Worm (Caenorhabditis elegans) whole organism, midembryonic: ENCODE measurements around the gene npr-37.

Source experiments
- T22C8.4 ChIP-seq: fragments of 200-800 bp; sonication (Bioruptor generic); IDR thresholded peaks from 2 replicates; pipeline ENCODE4 v1.3.6; 2022; ENCODE audit warnings: missing genetic modification characterization, missing compliant biosample characterization
- cog-1 ChIP-seq: sonication (generic microtip); optimal IDR thresholded peaks from 2 replicates; lab custom pipeline; 2016; ENCODE audit warnings: missing genetic modification characterization, missing compliant biosample characterization
- flt-1 ChIP-seq: fragments of 200-800 bp; sonication (Bioruptor generic); IDR thresholded peaks from 2 replicates; pipeline ENCODE4 v1.3.6; 2022; ENCODE audit warnings: missing genetic modification characterization, missing compliant biosample characterization
- klf-2 ChIP-seq: fragments of 200-800 bp; sonication (Bioruptor generic); conservative IDR thresholded peaks from 2 replicates; pipeline ENCODE4 v1.3.6; 2022; ENCODE audit warnings: missing genetic modification reagents, missing genetic modification characterization, missing compliant biosample characterization
- med-1 ChIP-seq: sonication (generic microtip); optimal IDR thresholded peaks from 2 replicates; lab custom pipeline; 2017; ENCODE audit warnings: missing genetic modification characterization, mild to moderate bottlenecking, missing compliant biosample characterization, antibody characterized with exemption, missing genetic modification reagents; ENCODE audit not compliant: insufficient read depth
- ref-1 ChIP-seq: fragments of 200-800 bp; sonication (Bioruptor generic); conservative IDR thresholded peaks from 2 replicates; pipeline ENCODE4 v1.3.6; 2022; ENCODE audit warnings: missing genetic modification reagents, missing genetic modification characterization, missing compliant biosample characterization
- tab-1 ChIP-seq: fragments of 200-800 bp; sonication (Bioruptor generic); IDR thresholded peaks from 2 replicates; pipeline ENCODE4 v1.3.6; 2022; ENCODE audit warnings: missing genetic modification characterization, missing compliant biosample characterization
- ztf-23 ChIP-seq: fragments of 200-800 bp; sonication (Bioruptor generic); IDR thresholded peaks from 2 replicates; pipeline ENCODE4 v1.3.6; 2022; ENCODE audit warnings: missing genetic modification reagents, missing genetic modification characterization, missing compliant biosample characterization
- ztf-29 ChIP-seq: fragments of 200-800 bp; sonication (Bioruptor generic); IDR thresholded peaks from 2 replicates; pipeline ENCODE4 v1.3.6; 2022; ENCODE audit warnings: missing genetic modification reagents, missing genetic modification characterization, missing compliant biosample characterization

Gene npr-37

DNA sequence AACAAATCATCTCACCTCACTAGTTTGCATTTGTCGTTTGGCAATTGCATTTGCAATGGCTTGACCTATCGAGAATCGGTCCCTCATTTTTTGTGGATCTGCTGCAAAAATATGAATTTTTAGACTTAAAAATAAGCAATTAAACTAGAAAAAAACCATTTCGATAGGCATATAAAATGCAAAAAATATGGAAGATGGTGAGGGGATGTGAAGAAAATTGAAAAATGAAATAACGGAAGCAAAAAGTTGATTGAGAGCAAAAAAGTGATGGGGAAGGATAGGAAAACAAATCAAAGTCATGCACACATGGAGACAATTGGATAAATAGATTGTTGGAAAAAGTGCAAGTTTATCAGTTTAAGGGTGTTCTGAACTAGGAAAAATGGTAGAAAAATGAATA, at the start of gene npr-37:
npr-37 (minus strand) TSS at position 101 of the 400 bp plus-strand sequence.
- TF ChIP-seq klf-2 (GFP tag; lab: Robert Waterston, UW) = no peak

- no peak for TF ChIP-seq med-1 (GFP tag; lab: Kevin White, UChicago)
- no peak for TF ChIP-seq ref-1
- no peak for TF ChIP-seq cog-1
- no peak for TF ChIP-seq T22C8.4
- TF ChIP-seq tab-1 (GFP tag; lab: Robert Waterston, UW) = no peak
- no peak for TF ChIP-seq ztf-29
- TF ChIP-seq ztf-23 (GFP tag; lab: Robert Waterston, UW) = no peak
- no peak for TF ChIP-seq klf-2 (GFP tag; lab: Robert Waterston, UW)
Measured at ce11 chrIV:524352-524751, 43.4 kb upstream of the npr-37 start, which contains the start of gene W03G1.2. TSS of gene W03G1.2 (plus strand) at chrIV:524652.

DNA sequence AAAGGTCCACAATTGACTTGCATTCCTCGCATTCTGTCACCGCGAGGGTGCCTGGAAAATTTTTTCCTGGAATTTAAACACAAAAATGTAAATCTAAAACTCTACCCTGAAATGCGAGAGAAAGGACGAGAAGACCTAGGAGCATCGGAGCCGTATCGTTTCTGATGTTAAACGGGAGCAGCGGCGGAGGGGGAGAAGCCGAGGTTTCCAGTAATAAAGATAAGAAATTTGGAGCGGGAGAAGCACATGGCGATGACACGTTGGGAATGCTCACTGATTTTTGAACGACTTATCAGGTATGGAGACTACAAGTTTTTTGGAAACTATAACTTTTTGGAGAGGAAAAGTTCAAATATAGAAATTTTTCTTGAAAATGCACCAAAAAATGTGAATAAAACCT, 42.6 kb upstream of the npr-37 start, which contains the start of gene asm-3:
asm-3 (minus strand) TSS at position 215 of the 400 bp plus-strand sequence.
- TF ChIP-seq ref-1 = no peak
- TF ChIP-seq T22C8.4 = no peak
- no peak for TF ChIP-seq ztf-23 (GFP tag; lab: Robert Waterston, UW)
- no peak for TF ChIP-seq ztf-29
- TF ChIP-seq klf-2 (GFP tag; lab: Robert Waterston, UW) = no peak
- no peak for TF ChIP-seq cog-1
- TF ChIP-seq med-1 (GFP tag; lab: Kevin White, UChicago) = no peak
- TF ChIP-seq tab-1 (GFP tag; lab: Robert Waterston, UW) = no peak
- TF ChIP-seq flt-1 (GFP tag; lab: Robert Waterston, UW) = no peak

- TF ChIP-seq ztf-29 = no peak
- TF ChIP-seq med-1 (GFP tag; lab: Kevin White, UChicago) = no peak
- no peak for TF ChIP-seq ref-1
- TF ChIP-seq flt-1 (GFP tag; lab: Robert Waterston, UW) = no peak
- TF ChIP-seq tab-1 (GFP tag; lab: Robert Waterston, UW) = no peak
- TF ChIP-seq cog-1 = no peak
- TF ChIP-seq ztf-23 (GFP tag; lab: Robert Waterston, UW) = no peak
- no peak for TF ChIP-seq T22C8.4
- TF ChIP-seq klf-2 (GFP tag; lab: Robert Waterston, UW) = no peak
Measured at ce11 chrIV:522566-522965, 41.6 kb upstream of the npr-37 start.

- TF ChIP-seq flt-1 (GFP tag; lab: Robert Waterston, UW) = peak; percentile 59
- TF ChIP-seq klf-2 (GFP tag; lab: Robert Waterston, UW) = no peak
- TF ChIP-seq ztf-23 (GFP tag; lab: Robert Waterston, UW) = 0 out of 2 replicates have a peak, but pooled peaks have one; percentile 42
Measured at ce11 chrIV:519409-519808, 38.4 kb upstream of the npr-37 start, which contains the start of gene pig-1. TSS of gene pig-1 (minus strand) at chrIV:519457.

DNA sequence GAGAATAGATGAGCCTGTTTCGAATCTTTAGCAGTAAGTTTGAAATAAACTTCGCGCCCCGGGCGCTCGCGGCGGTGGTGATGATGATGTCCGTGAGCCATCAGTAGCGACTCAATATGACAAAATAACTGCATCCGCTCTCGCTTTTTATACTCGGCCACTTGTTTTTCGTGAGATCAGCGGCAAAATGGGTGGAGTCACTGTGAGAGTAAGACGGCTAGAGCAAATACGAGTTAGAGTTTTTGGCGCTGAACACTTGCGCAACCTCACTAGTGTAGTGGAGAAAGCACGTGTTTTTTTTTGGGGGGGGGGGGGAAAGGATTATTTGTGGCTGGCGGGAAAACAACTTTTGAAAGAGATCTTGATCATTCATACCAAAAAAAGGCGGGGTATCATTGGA, 25.4 kb upstream of the npr-37 start, which contains the start of gene W03G1.5:
W03G1.5 (minus strand) TSS at position 101 of the 400 bp plus-strand sequence.
- TF ChIP-seq cog-1 = no peak
- TF ChIP-seq flt-1 (GFP tag; lab: Robert Waterston, UW) = no peak
- TF ChIP-seq T22C8.4 = no peak

DNA sequence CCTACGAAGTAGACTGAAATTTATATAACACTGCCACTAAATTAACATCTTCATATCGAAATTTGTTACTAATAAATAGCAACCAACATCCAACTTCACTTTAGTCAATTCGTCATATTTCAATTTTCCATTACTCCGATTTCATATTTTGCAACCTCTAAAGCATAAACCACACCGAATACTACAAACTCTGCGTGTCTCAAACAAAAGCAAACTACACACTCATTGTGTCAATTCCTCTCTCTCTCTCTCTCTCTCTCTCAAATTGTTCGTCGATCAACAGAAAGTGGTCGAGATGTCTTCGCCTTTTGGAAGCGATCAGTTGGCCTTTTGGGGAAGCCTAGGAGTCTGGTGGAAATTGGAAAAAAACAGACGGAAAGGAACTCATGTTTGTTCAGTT, 23.5 kb upstream of the npr-37 start:
- TF ChIP-seq ztf-29 (no peak), tab-1 (GFP tag; lab: Robert Waterston, UW) (no peak), T22C8.4 (no peak), ztf-23 (GFP tag; lab: Robert Waterston, UW) (no peak), klf-2 (GFP tag; lab: Robert Waterston, UW) (no peak), flt-1 (GFP tag; lab: Robert Waterston, UW) (no peak), ref-1 (no peak), med-1 (GFP tag; lab: Kevin White, UChicago) (no peak), cog-1 (no peak)

DNA sequence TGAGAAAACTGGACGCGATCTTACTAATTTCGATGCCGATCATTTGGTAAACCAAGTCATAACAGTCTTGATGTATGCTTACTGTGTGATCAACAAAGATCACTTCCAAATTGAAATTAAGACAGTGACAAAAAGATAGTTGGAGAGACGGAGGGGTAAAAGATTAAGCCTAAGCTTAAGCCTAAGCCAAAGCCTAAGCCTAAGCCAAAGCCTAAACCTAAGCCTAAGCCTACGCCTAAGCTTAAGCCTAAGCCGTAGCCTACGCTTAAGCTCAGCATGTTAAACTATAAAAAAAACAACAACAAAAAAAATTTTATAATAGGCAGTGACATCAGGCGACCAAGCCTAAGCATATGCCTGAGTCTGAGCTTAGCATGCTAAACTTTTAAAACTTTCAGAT, 16.2 kb upstream of the npr-37 start:
- TF ChIP-seq med-1 (GFP tag; lab: Kevin White, UChicago) (no peak), ztf-23 (GFP tag; lab: Robert Waterston, UW) (no peak), ztf-29 (peak; percentile 59; the same call in 1 of the 2 replicates)

ce11 chrIV:484768-485167, 3.8 kb upstream of the npr-37 start:
- TF ChIP-seq cog-1 = no peak
- 0 out of 2 replicates have a peak, but pooled peaks have one; percentile 16 for TF ChIP-seq flt-1 (GFP tag; lab: Robert Waterston, UW)
- no peak for TF ChIP-seq tab-1 (GFP tag; lab: Robert Waterston, UW)

ce11 chrIV:484004-484403, 3.0 kb upstream of the npr-37 start:
- TF ChIP-seq ztf-23 (GFP tag; lab: Robert Waterston, UW) (no peak), ref-1 (no peak), cog-1 (no peak), flt-1 (GFP tag; lab: Robert Waterston, UW) (no peak), tab-1 (GFP tag; lab: Robert Waterston, UW) (no peak), T22C8.4 (no peak), klf-2 (GFP tag; lab: Robert Waterston, UW) (no peak), ztf-29 (no peak), med-1 (GFP tag; lab: Kevin White, UChicago) (no peak)

DNA sequence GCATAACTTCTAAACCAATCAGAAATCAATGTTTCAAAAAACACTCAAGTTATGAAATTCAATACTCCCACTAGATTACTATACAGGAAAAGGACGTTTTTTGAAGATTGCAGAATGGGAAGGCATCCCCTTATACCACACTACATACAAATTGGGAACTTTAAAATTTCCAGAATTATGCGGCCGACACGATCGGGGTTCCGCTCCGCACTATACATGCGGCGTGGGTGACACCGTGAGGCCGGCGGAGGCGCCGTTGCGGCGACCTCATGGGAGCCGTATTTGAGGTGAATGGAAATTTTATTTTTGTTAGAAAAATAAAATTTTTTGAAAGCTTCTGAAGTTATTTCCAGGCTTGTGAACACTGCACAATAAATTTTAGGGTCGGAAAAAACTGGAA, 12.7 kb downstream of the npr-37 start:
- TF ChIP-seq flt-1 (GFP tag; lab: Robert Waterston, UW) (no peak), klf-2 (GFP tag; lab: Robert Waterston, UW) (no peak)
